Worm (Caenorhabditis elegans) whole organism, late embryonic: ENCODE results near the gene F43H9.4.

Experiments used
- ceh-34 ChIP-seq: sonication (generic microtip); optimal IDR thresholded peaks from 2 replicates; lab custom pipeline; 2016; ENCODE audit warnings: mild to moderate bottlenecking, missing genetic modification characterization, missing compliant biosample characterization
- nhr-232 ChIP-seq: sonication (generic microtip); optimal IDR thresholded peaks from 2 replicates; lab custom pipeline; 2016; ENCODE audit warnings: missing genetic modification characterization, missing compliant biosample characterization
- sox-2 ChIP-seq: fragments of 200-800 bp; sonication (Bioruptor generic); IDR thresholded peaks from 2 replicates; pipeline ENCODE4 v1.3.6; 2022; ENCODE audit warnings: missing genetic modification reagents, missing genetic modification characterization, missing compliant biosample characterization
- sox-4 ChIP-seq: sonication (generic microtip); optimal IDR thresholded peaks from 2 replicates; lab custom pipeline; 2017; ENCODE audit warnings: mild to moderate bottlenecking, missing genetic modification characterization, inconsistent platforms, missing compliant biosample characterization

- no peak for TF ChIP-seq sox-4 (tag; lab: Kevin White, UChicago)
- no peak for TF ChIP-seq ceh-34 (tag; lab: Kevin White, UChicago)
- no peak for TF ChIP-seq sox-2 (GFP tag; lab: Robert Waterston, UW)
- no peak for TF ChIP-seq nhr-232 (tag; lab: Kevin White, UChicago)
These were observed 8.3 kb downstream of the F43H9.4 start, which contains the start of gene algn-12 for ce11 chrV:8034811-8035210.
